Worm (Caenorhabditis elegans): ENCODE data around the gene pfkb-1.2.

pfkb-1.2 gene

ce11 chrIV:5941236-5941976 is at the start of gene pfkb-1.2:
Gene pfkb-1.2, plus strand, starts transcription at chrIV:5941926.
- TF ChIP-seq ceh-31 (tag; optimal IDR thresholded peaks at IDR 0.05) = no peak
- peak; percentile 1 for TF ChIP-seq unc-42 (tag; optimal IDR thresholded peaks at IDR 0.05)

DNA sequence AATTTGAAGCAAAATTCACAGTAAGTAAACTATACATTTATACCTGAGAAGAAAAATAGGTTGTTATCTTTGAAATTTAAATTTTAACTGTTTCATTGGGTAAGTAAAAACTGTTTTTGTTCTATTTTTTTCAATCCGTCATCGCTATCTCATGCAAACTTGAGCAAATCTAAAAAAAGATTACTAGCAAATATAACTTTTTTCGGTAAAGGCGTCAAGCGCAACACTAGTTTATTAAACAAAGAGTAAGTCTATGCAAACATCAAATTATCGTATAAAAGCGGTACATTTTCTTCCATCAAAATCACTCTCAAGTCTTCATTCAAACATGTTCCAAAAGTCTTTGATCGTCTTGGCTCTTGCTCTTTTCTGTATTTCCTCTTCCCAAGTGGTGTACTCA is 46.5 kb upstream of the pfkb-1.2 start, which contains the start of gene nspb-6:
Gene nspb-6, plus strand, starts transcription at position 301 of the 400 bp plus-strand sequence.
- TF ChIP-seq fax-1 (tag; optimal IDR thresholded peaks at IDR 0.05) (no peak), ceh-14 (tag; optimal IDR thresholded peaks at IDR 0.05) (no peak), dmd-4 (tag; optimal IDR thresholded peaks at IDR 0.05; ENCODE audit: borderline replicate concordance) (no peak), unc-3 (GFP tag; conservative IDR thresholded peaks at IDR 0.05) (no peak), unc-3 (tag; optimal IDR thresholded peaks at IDR 0.05) (no peak), tbx-2 (tag; optimal IDR thresholded peaks at IDR 0.05) (no peak), tbx-7 (tag; optimal IDR thresholded peaks at IDR 0.05) (no peak), F13H6.1 (tag; optimal IDR thresholded peaks at IDR 0.05) (no peak), fkh-6 (tag; optimal IDR thresholded peaks at IDR 0.05) (no peak), sox-2 (GFP tag; IDR thresholded peaks at IDR 0.05) (no peak), ceh-2 (tag; optimal IDR thresholded peaks at IDR 0.05) (no peak), ceh-45 (GFP tag; IDR thresholded peaks at IDR 0.05) (no peak), pat-9 (tag; optimal IDR thresholded peaks at IDR 0.05) (no peak), Y22D7AL.16 (tag; optimal IDR thresholded peaks at IDR 0.05) (no peak), pag-3 (tag; optimal IDR thresholded peaks at IDR 0.05; ENCODE audit: borderline replicate concordance) (no peak)

DNA sequence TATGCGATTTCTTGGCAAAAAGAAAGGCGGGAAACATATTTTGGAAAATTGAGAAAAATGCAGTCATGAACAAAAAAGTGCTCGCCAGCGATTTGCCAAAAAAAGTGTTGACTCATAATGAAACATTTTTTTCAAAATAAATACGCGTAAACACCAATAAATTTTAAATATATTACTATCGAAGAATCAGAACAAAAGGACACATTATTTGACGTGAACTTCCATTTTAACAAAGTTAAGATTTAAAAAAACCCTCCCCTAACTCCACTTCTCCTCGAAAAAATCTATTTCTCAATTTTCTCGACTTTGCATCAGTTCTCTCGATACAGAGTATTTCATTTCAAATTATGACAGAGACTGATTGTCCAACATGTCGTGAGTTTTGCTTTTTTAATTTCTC is 45.4 kb upstream of the pfkb-1.2 start, which contains the start of gene pck-3:
Gene pck-3, plus strand, starts transcription at position 301 of the 400 bp plus-strand sequence.
- no peak for TF ChIP-seq mec-3 (tag; optimal IDR thresholded peaks at IDR 0.05; ENCODE audit: borderline replicate concordance)
- no peak for TF ChIP-seq nfya-1 (tag; optimal IDR thresholded peaks at IDR 0.05)

- peak; percentile 85 for TF ChIP-seq unc-42 (tag; optimal IDR thresholded peaks at IDR 0.05)
- TF ChIP-seq pqm-1 (tag; optimal IDR thresholded peaks at IDR 0.05) = no peak
- no peak for TF ChIP-seq hlh-15 (tag; optimal IDR thresholded peaks at IDR 0.05)
- no peak for TF ChIP-seq ahr-1 (tag; optimal IDR thresholded peaks at IDR 0.05)
- no peak for TF ChIP-seq pha-2 (tag; optimal IDR thresholded peaks at IDR 0.05)
These were observed 39.0 kb upstream of the pfkb-1.2 start for ce11 chrIV:5902730-5903129.

ce11 chrIV:5903305-5903778 is 38.4 kb upstream of the pfkb-1.2 start, which contains the start of gene H04M03.12:
Gene H04M03.12, minus strand, starts transcription at chrIV:5903355.
- TF ChIP-seq nfya-1 (tag; optimal IDR thresholded peaks at IDR 0.05) = peak; percentile 53
- TF ChIP-seq ceh-2 (tag; optimal IDR thresholded peaks at IDR 0.05) = no peak

- peak; percentile 91 for TF ChIP-seq unc-42 (tag; optimal IDR thresholded peaks at IDR 0.05)
- no peak for TF ChIP-seq npax-4 (tag; optimal IDR thresholded peaks at IDR 0.05)
These were observed 26.6 kb upstream of the pfkb-1.2 start for ce11 chrIV:5915152-5915551.

DNA sequence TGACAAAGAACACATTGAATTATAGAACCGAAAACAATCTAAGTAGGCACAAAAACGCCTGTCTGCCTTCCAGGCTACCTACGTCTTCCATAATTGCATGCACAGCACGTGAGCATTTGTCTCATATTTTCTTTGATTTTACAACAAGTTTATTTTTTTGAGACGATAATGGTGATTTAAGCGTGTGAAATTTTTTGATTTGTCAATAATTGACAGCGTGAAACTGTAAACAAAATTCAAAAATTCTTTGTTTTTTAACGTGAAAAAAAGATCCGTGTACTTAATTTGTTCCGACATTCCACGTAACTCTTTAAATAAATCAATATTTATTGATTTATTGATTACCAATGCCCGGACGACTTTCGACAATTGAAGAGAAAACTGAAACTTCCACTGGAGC is 24.7 kb upstream of the pfkb-1.2 start, which contains the start of gene dhhc-13:
Gene dhhc-13, plus strand, starts transcription at position 301 of the 400 bp plus-strand sequence.
- TF ChIP-seq eyg-1 (tag; optimal IDR thresholded peaks at IDR 0.05) = no peak
- TF ChIP-seq ceh-2 (tag; optimal IDR thresholded peaks at IDR 0.05) = no peak
- TF ChIP-seq ceh-18 (tag; optimal IDR thresholded peaks at IDR 0.05) = no peak
- TF ChIP-seq unc-3 (GFP tag; conservative IDR thresholded peaks at IDR 0.05) = no peak
- TF ChIP-seq unc-3 (tag; optimal IDR thresholded peaks at IDR 0.05) = no peak
- TF ChIP-seq elt-2 (tag; optimal IDR thresholded peaks at IDR 0.05) = no peak
- TF ChIP-seq odd-2 (tag; optimal IDR thresholded peaks at IDR 0.05) = no peak
- no peak for TF ChIP-seq sox-4 (tag; optimal IDR thresholded peaks at IDR 0.05)
- TF ChIP-seq ztf-16 (tag; optimal IDR thresholded peaks at IDR 0.05) = no peak
- TF ChIP-seq hlh-6 (tag; optimal IDR thresholded peaks at IDR 0.05) = no peak
- no peak for TF ChIP-seq rnt-1 (tag; optimal IDR thresholded peaks at IDR 0.05)
- no peak for TF ChIP-seq T23F11.4 (GFP tag; optimal IDR thresholded peaks at IDR 0.05)
- no peak for TF ChIP-seq nhr-11 (tag; optimal IDR thresholded peaks at IDR 0.05)
